Fruit fly (Drosophila melanogaster) whole organism, embryonic: ENCODE data around the gene Nepl4.
A peak's percentile ranks its signal among the peaks of the same experiment; 100 is the strongest.

ENCODE experiments used
- Abd-B ChIP-seq: fragments of 200-800 bp; sonication (Bioruptor generic); optimal IDR thresholded peaks from 2 replicates; lab custom pipeline; 2018; ENCODE audit warnings: missing biosample characterization, mild to moderate bottlenecking, missing genetic modification characterization, moderate library complexity
- Ada2b ChIP-seq: fragments of 200-800 bp; sonication (Bioruptor generic); IDR thresholded peaks from 2 replicates; pipeline ENCODE4 v1.3.6; 2022; ENCODE audit warnings: missing biosample characterization, missing genetic modification characterization
- Bgb ChIP-seq: fragments of 200-800 bp; sonication (Bioruptor generic); IDR thresholded peaks from 2 replicates; pipeline ENCODE4 v1.3.6; 2022; ENCODE audit warnings: missing biosample characterization, missing genetic modification characterization; ENCODE audit not compliant: partially characterized antibody
- BtbVII ChIP-seq: fragments of 200-800 bp; sonication (Bioruptor generic); optimal IDR thresholded peaks from 3 replicates; lab custom pipeline; 2017; ENCODE audit warnings: missing biosample characterization, mild to moderate bottlenecking, missing genetic modification characterization
- CG10147 ChIP-seq: fragments of 200-800 bp; sonication (Bioruptor generic); optimal IDR thresholded peaks from 2 replicates; lab custom pipeline; 2019; ENCODE audit warnings: missing biosample characterization, mild to moderate bottlenecking, missing genetic modification characterization, moderate library complexity
- CG10462 ChIP-seq: fragments of 200-800 bp; sonication (Bioruptor generic); optimal IDR thresholded peaks from 2 replicates; lab custom pipeline; 2016; ENCODE audit warnings: missing biosample characterization, missing genetic modification characterization
- CG10565 ChIP-seq: fragments of 200-800 bp; sonication (Bioruptor generic); optimal IDR thresholded peaks from 3 replicates; lab custom pipeline; 2016; ENCODE audit warnings: missing biosample characterization, mild to moderate bottlenecking, missing genetic modification characterization
- CG11398 ChIP-seq: fragments of 200-800 bp; sonication (Bioruptor generic); optimal IDR thresholded peaks from 2 replicates; lab custom pipeline; 2016; ENCODE audit warnings: missing biosample characterization, missing genetic modification characterization
- CG11456 ChIP-seq: fragments of 200-800 bp; sonication (Bioruptor generic); IDR thresholded peaks from 3 replicates; pipeline ENCODE4 v1.3.6; 2022; ENCODE audit warnings: missing biosample characterization, missing genetic modification characterization
- CG12236 ChIP-seq: fragments of 200-800 bp; sonication (Bioruptor generic); optimal IDR thresholded peaks from 2 replicates; lab custom pipeline; 2016; ENCODE audit warnings: missing biosample characterization, missing genetic modification characterization
- CG12391 ChIP-seq: fragments of 200-800 bp; sonication (Bioruptor generic); optimal IDR thresholded peaks from 3 replicates; lab custom pipeline; 2018; ENCODE audit warnings: missing biosample characterization, mild to moderate bottlenecking, missing genetic modification characterization, moderate library complexity
- CG13424 ChIP-seq: fragments of 200-800 bp; sonication (Bioruptor generic); optimal IDR thresholded peaks from 2 replicates; lab custom pipeline; 2019; ENCODE audit warnings: missing biosample characterization, mild to moderate bottlenecking, missing genetic modification characterization, moderate library complexity
- CG15269 ChIP-seq: fragments of 200-800 bp; sonication (Bioruptor generic); optimal IDR thresholded peaks from 2 replicates; lab custom pipeline; 2018; ENCODE audit warnings: missing biosample characterization, mild to moderate bottlenecking, missing genetic modification characterization, moderate library complexity
- CG1602 ChIP-seq: fragments of 200-800 bp; sonication (Bioruptor generic); optimal IDR thresholded peaks from 3 replicates; lab custom pipeline; 2016; ENCODE audit warnings: missing biosample characterization, missing genetic modification characterization
- CG17612 ChIP-seq: fragments of 200-800 bp; sonication (Bioruptor generic); IDR thresholded peaks from 2 replicates; pipeline ENCODE4 v1.3.6; 2022; ENCODE audit warnings: missing biosample characterization, missing genetic modification characterization
- CG17802 ChIP-seq: fragments of 200-800 bp; sonication (Bioruptor generic); optimal IDR thresholded peaks from 2 replicates; lab custom pipeline; 2018; ENCODE audit warnings: missing biosample characterization, mild to moderate bottlenecking, missing genetic modification characterization, moderate library complexity
- CG17829 ChIP-seq: fragments of 200-800 bp; optimal IDR thresholded peaks from 2 replicates; lab custom pipeline; 2019; ENCODE audit warnings: missing biosample characterization, mild to moderate bottlenecking, missing genetic modification characterization, moderate library complexity
- CG18476 ChIP-seq: fragments of 200-800 bp; sonication (Bioruptor generic); optimal IDR thresholded peaks from 2 replicates; lab custom pipeline; 2016; ENCODE audit warnings: missing biosample characterization, mild to moderate bottlenecking, missing genetic modification characterization
- CG33213 ChIP-seq: fragments of 200-800 bp; sonication (Bioruptor generic); optimal IDR thresholded peaks from 3 replicates; lab custom pipeline; 2016; ENCODE audit warnings: missing biosample characterization, missing genetic modification characterization
- CG33557 ChIP-seq: fragments of 200-800 bp; sonication (Bioruptor generic); optimal IDR thresholded peaks from 2 replicates; lab custom pipeline; 2019; ENCODE audit warnings: missing biosample characterization, mild to moderate bottlenecking, missing genetic modification characterization, moderate library complexity
- CG34376 ChIP-seq: fragments of 200-800 bp; sonication (Bioruptor generic); optimal IDR thresholded peaks from 2 replicates; lab custom pipeline; 2018; ENCODE audit warnings: missing biosample characterization, mild to moderate bottlenecking, missing genetic modification characterization
- CG6654 ChIP-seq: fragments of 200-800 bp; sonication (Bioruptor generic); optimal IDR thresholded peaks from 2 replicates; lab custom pipeline; 2017; ENCODE audit warnings: missing biosample characterization, mild to moderate bottlenecking, missing genetic modification characterization
- CG8388 ChIP-seq: fragments of 200-800 bp; sonication (Bioruptor generic); optimal IDR thresholded peaks from 2 replicates; lab custom pipeline; 2019; ENCODE audit warnings: missing biosample characterization, mild to moderate bottlenecking, missing genetic modification characterization, moderate library complexity
- CG9215 ChIP-seq: fragments of 200-800 bp; sonication (Bioruptor generic); IDR thresholded peaks from 2 replicates; pipeline ENCODE4 v1.3.6; 2022; ENCODE audit warnings: missing biosample characterization, missing genetic modification characterization
- CG9609 ChIP-seq: fragments of 200-800 bp; sonication (Bioruptor generic); optimal IDR thresholded peaks from 3 replicates; lab custom pipeline; 2016; ENCODE audit warnings: missing biosample characterization, missing genetic modification characterization
- Elba2 ChIP-seq: fragments of 200-800 bp; sonication (Bioruptor generic); optimal IDR thresholded peaks from 3 replicates; lab custom pipeline; 2016; ENCODE audit warnings: missing biosample characterization, missing genetic modification characterization
- HmgD ChIP-seq: fragments of 200-800 bp; sonication (Bioruptor generic); optimal IDR thresholded peaks from 3 replicates; lab custom pipeline; 2016; ENCODE audit warnings: missing biosample characterization, missing genetic modification characterization
- Hmr ChIP-seq: fragments of 200-800 bp; sonication (Bioruptor generic); optimal IDR thresholded peaks from 3 replicates; lab custom pipeline; 2017; ENCODE audit warnings: mild to moderate bottlenecking, missing biosample characterization, missing genetic modification reagents, missing genetic modification characterization
- Hmx ChIP-seq: fragments of 200-800 bp; sonication (Bioruptor generic); optimal IDR thresholded peaks from 2 replicates; lab custom pipeline; 2016; ENCODE audit warnings: missing biosample characterization, missing genetic modification characterization
- Lpt ChIP-seq: fragments of >200 bp; optimal IDR thresholded peaks from 2 replicates; lab custom pipeline; 2018; ENCODE audit warnings: missing biosample characterization, missing genetic modification characterization
- Max ChIP-seq: fragments of 200-800 bp; sonication (Bioruptor generic); optimal IDR thresholded peaks from 2 replicates; lab custom pipeline; 2016; ENCODE audit warnings: missing biosample characterization, mild to moderate bottlenecking, missing genetic modification characterization
- Pdp1 ChIP-seq, 2 experiments: fragments of 200-800 bp; sonication (Bioruptor generic); optimal IDR thresholded peaks; 3 replicates each; lab custom pipeline; 2016; ENCODE audit warnings: missing biosample characterization in 2 of 2, missing genetic modification characterization in 2 of 2, mild to moderate bottlenecking in 1 of 2, moderate library complexity in 1 of 2
- Scr ChIP-seq: fragments of 200-800 bp; sonication (Bioruptor generic); IDR thresholded peaks from 2 replicates; pipeline ENCODE4 v1.3.6; 2022; ENCODE audit warnings: missing biosample characterization, missing genetic modification characterization; ENCODE audit not compliant: partially characterized antibody
- Sry-β ChIP-seq: fragments of 200-800 bp; sonication (Bioruptor generic); optimal IDR thresholded peaks from 2 replicates; lab custom pipeline; 2018; ENCODE audit warnings: missing biosample characterization, mild to moderate bottlenecking, missing genetic modification characterization, moderate library complexity
- YL-1 ChIP-seq: fragments of 200-800 bp; sonication (Bioruptor generic); optimal IDR thresholded peaks from 3 replicates; lab custom pipeline; 2017; ENCODE audit warnings: missing biosample characterization, mild to moderate bottlenecking, missing genetic modification characterization
- ato ChIP-seq: fragments of 200-800 bp; sonication (Bioruptor generic); IDR thresholded peaks from 2 replicates; pipeline ENCODE4 v1.3.6; 2022; ENCODE audit warnings: missing biosample characterization, missing genetic modification characterization; ENCODE audit not compliant: partially characterized antibody
- cato ChIP-seq: fragments of 200-800 bp; sonication (Bioruptor generic); optimal IDR thresholded peaks from 2 replicates; lab custom pipeline; 2016; ENCODE audit warnings: missing biosample characterization, missing genetic modification characterization, borderline replicate concordance
- exex ChIP-seq: fragments of 200-800 bp; sonication (Bioruptor generic); optimal IDR thresholded peaks from 4 replicates; lab custom pipeline; 2018; ENCODE audit warnings: missing biosample characterization, mild to moderate bottlenecking, missing genetic modification characterization, moderate library complexity
- ftz-f1 ChIP-seq: fragments of 200-800 bp; sonication (Bioruptor generic); optimal IDR thresholded peaks from 2 replicates; lab custom pipeline; 2016; ENCODE audit warnings: missing biosample characterization, missing genetic modification characterization
- hkb ChIP-seq, 2 experiments: fragments of 200-800 bp in 1 of 2; fragments of >200 bp in 1 of 2; sonication (Bioruptor generic) in 1 of 2; IDR thresholded peaks in 1 of 2; optimal IDR thresholded peaks in 1 of 2; 2 replicates each; pipeline versions ENCODE4 v1.3.6 to Lab custom; 2017 to 2022; ENCODE audit warnings: missing biosample characterization in 1 of 2, missing genetic modification characterization in 1 of 2
- jigr1 ChIP-seq: fragments of 200-800 bp; sonication (Bioruptor generic); IDR thresholded peaks from 3 replicates; pipeline ENCODE4 v1.3.6; 2022; ENCODE audit warnings: missing biosample characterization, missing genetic modification characterization
- mld ChIP-seq: fragments of 200-800 bp; sonication (Bioruptor generic); IDR thresholded peaks from 3 replicates; pipeline ENCODE4 v1.3.6; 2022; ENCODE audit warnings: missing biosample characterization, missing genetic modification characterization; ENCODE audit not compliant: partially characterized antibody
- odd ChIP-seq: fragments of 200-800 bp; sonication (Bioruptor generic); optimal IDR thresholded peaks from 2 replicates; lab custom pipeline; 2017; ENCODE audit warnings: missing biosample characterization, mild to moderate bottlenecking, missing genetic modification characterization
- pita ChIP-seq: fragments of 200-800 bp; sonication (Bioruptor generic); optimal IDR thresholded peaks from 2 replicates; lab custom pipeline; 2017; ENCODE audit warnings: missing biosample characterization, mild to moderate bottlenecking, missing genetic modification characterization
- psq ChIP-seq: fragments of 200-800 bp; sonication (Bioruptor generic); optimal IDR thresholded peaks from 2 replicates; lab custom pipeline; 2017; ENCODE audit warnings: missing biosample characterization, missing genetic modification characterization
- seq ChIP-seq: fragments of 200-800 bp; sonication (Bioruptor generic); IDR thresholded peaks from 2 replicates; pipeline ENCODE4 v1.3.6; 2022; ENCODE audit warnings: missing biosample characterization, missing genetic modification characterization
- tna ChIP-seq: fragments of 200-800 bp; sonication (Bioruptor generic); IDR thresholded peaks from 2 replicates; pipeline ENCODE4 v1.3.6; 2022; ENCODE audit warnings: missing biosample characterization, missing genetic modification characterization; ENCODE audit not compliant: partially characterized antibody
- yki ChIP-seq: fragments of >200 bp; optimal IDR thresholded peaks from 3 replicates; lab custom pipeline; 2018

Nepl4 gene

dm6 chr2L:6323536-6324385, 43.9 kb upstream of the Nepl4 start, which contains the start of gene PDZ-GEF (continued):
- TF ChIP-seq YL-1 (GFP tag; lab: Kevin White, UChicago) = peak; percentile 71
- no peak for TF ChIP-seq exex
- no peak for TF ChIP-seq CG17612 (GFP tag; lab: Robert Waterston, UW)
- peak in 1 of 2 experiments; percentile 34 for TF ChIP-seq Pdp1 (GFP tag; optimal IDR thresholded peaks at IDR 0.05; lab: Kevin White, UChicago)
- no peak for TF ChIP-seq CG15269 (tag; lab: Kevin White, UChicago)
- TF ChIP-seq tna (GFP tag; lab: Robert Waterston, UW) = no peak
- no peak for TF ChIP-seq yki
- TF ChIP-seq ato (GFP tag; lab: Robert Waterston, UW) = no peak; the same call in 1 of the 2 replicates
- TF ChIP-seq psq = no peak
- peak; percentile 74 for TF ChIP-seq Elba2 (GFP tag; lab: Kevin White, UChicago)
- TF ChIP-seq CG18476 (GFP tag; lab: Kevin White, UChicago) = no peak
- TF ChIP-seq CG17829 (tag; lab: Kevin White, UChicago) = peak; percentile 82
- no peak for TF ChIP-seq CG10565
- peak; percentile 92 for TF ChIP-seq CG33213 (GFP tag; lab: Kevin White, UChicago)
- TF ChIP-seq mld (GFP tag; lab: Robert Waterston, UW) = no peak
- TF ChIP-seq CG13424 (tag; lab: Kevin White, UChicago) = no peak
- TF ChIP-seq HmgD = peak; percentile 40
- TF ChIP-seq CG33557 (GFP tag; lab: Kevin White, UChicago) = no peak
- TF ChIP-seq CG10147 (GFP tag; lab: Kevin White, UChicago) = no peak
- no peak; the same call in 1 of the 2 replicates for TF ChIP-seq Ada2b (GFP tag; lab: Robert Waterston, UW)
- no peak for TF ChIP-seq hkb (optimal IDR thresholded peaks at IDR 0.05; lab: Kevin White, UChicago)
- 0 out of 2 replicates have a peak, but pooled peaks have one; percentile 14 for TF ChIP-seq hkb (GFP tag; IDR thresholded peaks at IDR 0.05; lab: Robert Waterston, UW)
- no peak for TF ChIP-seq Abd-B (GFP tag; lab: Kevin White, UChicago)
- no peak for TF ChIP-seq cato (GFP tag; lab: Kevin White, UChicago)
- peak; percentile 25 for TF ChIP-seq CG9609 (GFP tag; lab: Kevin White, UChicago)
- TF ChIP-seq jigr1 (GFP tag; lab: Robert Waterston, UW) = no peak
- TF ChIP-seq Max (GFP tag; lab: Kevin White, UChicago) = peak; percentile 34
- no peak for TF ChIP-seq Sry-β
- TF ChIP-seq pita (GFP tag; lab: Kevin White, UChicago) = peak; percentile 31
- TF ChIP-seq CG11398 (GFP tag; lab: Kevin White, UChicago) = no peak
- peak; percentile 20 for TF ChIP-seq CG8388
- TF ChIP-seq CG11456 (GFP tag; lab: Robert Waterston, UW) = peak; percentile 90
- no peak for TF ChIP-seq odd (GFP tag; lab: Kevin White, UChicago)
- no peak for TF ChIP-seq Lpt (GFP tag; lab: Kevin White, UChicago)
- TF ChIP-seq Bgb = peak; percentile 54
- TF ChIP-seq CG10462 = peak; percentile 21
- no peak for TF ChIP-seq CG34376
- peak; percentile 60 for TF ChIP-seq Scr (GFP tag; lab: Robert Waterston, UW)
- TF ChIP-seq CG9215 = no peak
- TF ChIP-seq seq (GFP tag; lab: Robert Waterston, UW) = no peak
- TF ChIP-seq CG17802 (tag; lab: Kevin White, UChicago) = no peak
- peak; percentile 45 for TF ChIP-seq CG1602 (GFP tag; lab: Kevin White, UChicago)
- no peak for TF ChIP-seq Hmx
- no peak for TF ChIP-seq CG6654 (GFP tag; lab: Kevin White, UChicago)
- TF ChIP-seq CG12236 (GFP tag; lab: Kevin White, UChicago) = peak; percentile 19
- TF ChIP-seq CG12391 = peak; percentile 46
- TF ChIP-seq Hmr (GFP tag; lab: Kevin White, UChicago) = peak; percentile 74
- TF ChIP-seq ftz-f1 (GFP tag; lab: Kevin White, UChicago) = no peak
- no peak for TF ChIP-seq BtbVII (GFP tag; lab: Kevin White, UChicago)
